Worm (Caenorhabditis elegans) whole organism, L2 larva: ENCODE data around the gene C26D10.6.
A peak's percentile ranks its signal among the peaks of the same experiment; 100 is the strongest.

Experiments
- C34F6.9 ChIP-seq: fragments of 150-350 bp; optimal IDR thresholded peaks from 2 replicates; lab custom pipeline; 2014; ENCODE audit warnings: missing biosample characterization, missing genetic modification characterization
- F13H6.1 ChIP-seq: sonication (generic microtip); optimal IDR thresholded peaks from 2 replicates; lab custom pipeline; 2016; ENCODE audit warnings: missing genetic modification characterization, missing compliant biosample characterization
- R02D3.7 ChIP-seq: fragments of 150-350 bp; optimal IDR thresholded peaks from 2 replicates; lab custom pipeline; 2014; ENCODE audit warnings: missing biosample characterization, missing genetic modification characterization
- Y55F3AM.14 ChIP-seq: fragments of 200-800 bp; sonication (Bioruptor generic); optimal IDR thresholded peaks from 2 replicates; lab custom pipeline; 2018; ENCODE audit warnings: mild to moderate bottlenecking, missing genetic modification characterization, missing compliant biosample characterization
- alr-1 ChIP-seq: fragments of 150-350 bp; optimal IDR thresholded peaks from 2 replicates; lab custom pipeline; 2014; ENCODE audit warnings: missing biosample characterization, missing genetic modification characterization
- blmp-1 ChIP-seq: sonication (generic microtip); optimal IDR thresholded peaks from 2 replicates; lab custom pipeline; 2017; ENCODE audit warnings: missing genetic modification characterization, mild to moderate bottlenecking, missing compliant biosample characterization, antibody characterized with exemption, moderate library complexity; ENCODE audit not compliant: insufficient read depth
- ceh-16 ChIP-seq: fragments of 150-350 bp; optimal IDR thresholded peaks from 2 replicates; lab custom pipeline; 2014; ENCODE audit warnings: missing biosample characterization, missing genetic modification characterization
- ceh-82 ChIP-seq: fragments of 150-350 bp; optimal IDR thresholded peaks from 2 replicates; lab custom pipeline; 2014; ENCODE audit warnings: missing biosample characterization, missing genetic modification characterization
- crh-2 ChIP-seq: sonication (generic microtip); optimal IDR thresholded peaks from 2 replicates; lab custom pipeline; 2017; ENCODE audit warnings: missing biosample characterization, missing genetic modification characterization
- elt-3 ChIP-seq: sonication (generic microtip); optimal IDR thresholded peaks from 2 replicates; lab custom pipeline; 2017; ENCODE audit warnings: missing biosample characterization, missing genetic modification characterization
- fos-1 ChIP-seq: fragments of 150-350 bp; optimal IDR thresholded peaks from 2 replicates; lab custom pipeline; 2014; ENCODE audit warnings: missing biosample characterization, missing genetic modification characterization
- gmeb-1 ChIP-seq: fragments of 150-350 bp; optimal IDR thresholded peaks from 2 replicates; lab custom pipeline; 2014; ENCODE audit warnings: missing biosample characterization, missing genetic modification characterization
- lin-39 ChIP-seq: fragments of 150-350 bp; optimal IDR thresholded peaks from 2 replicates; lab custom pipeline; 2014; ENCODE audit warnings: missing biosample characterization, missing genetic modification reagents, missing genetic modification characterization
- lsy-2 ChIP-seq, 2 experiments: fragments of 150-350 bp in 1 of 2; sonication (generic microtip) in 1 of 2; optimal IDR thresholded peaks; 2 replicates each; lab custom pipeline; 2014 to 2017; ENCODE audit warnings: missing biosample characterization in 2 of 2, missing genetic modification characterization in 2 of 2
- mab-5 ChIP-seq: fragments of 150-350 bp; optimal IDR thresholded peaks from 2 replicates; lab custom pipeline; 2014; ENCODE audit warnings: missing biosample characterization, missing genetic modification characterization
- mbf-1 ChIP-seq: sonication (generic microtip); optimal IDR thresholded peaks from 2 replicates; lab custom pipeline; 2017; ENCODE audit warnings: missing biosample characterization, missing genetic modification characterization
- mdl-1 ChIP-seq, 2 experiments: fragments of 150-350 bp in 1 of 2; sonication (generic microtip) in 1 of 2; optimal IDR thresholded peaks; 2 replicates each; lab custom pipeline; 2017; ENCODE audit warnings: missing biosample characterization in 2 of 2, missing genetic modification characterization in 2 of 2
- nhr-10 ChIP-seq: sonication (generic microtip); optimal IDR thresholded peaks from 2 replicates; lab custom pipeline; 2017; ENCODE audit warnings: missing biosample characterization, missing genetic modification characterization
- nhr-11 ChIP-seq: fragments of 150-350 bp; optimal IDR thresholded peaks from 2 replicates; lab custom pipeline; 2014; ENCODE audit warnings: missing biosample characterization, missing genetic modification characterization
- nhr-12 ChIP-seq: fragments of 150-350 bp; optimal IDR thresholded peaks from 2 replicates; lab custom pipeline; 2014; ENCODE audit warnings: missing biosample characterization, missing genetic modification characterization
- nhr-129 ChIP-seq: fragments of 150-350 bp; optimal IDR thresholded peaks from 2 replicates; lab custom pipeline; 2014; ENCODE audit warnings: missing biosample characterization, missing genetic modification characterization
- nhr-21 ChIP-seq: fragments of 150-350 bp; optimal IDR thresholded peaks from 2 replicates; lab custom pipeline; 2014; ENCODE audit warnings: missing biosample characterization, missing genetic modification characterization
- nhr-23 ChIP-seq: fragments of 150-350 bp; optimal IDR thresholded peaks from 2 replicates; lab custom pipeline; 2014; ENCODE audit warnings: missing biosample characterization, missing genetic modification reagents, missing genetic modification characterization
- nhr-25 ChIP-seq: fragments of 150-350 bp; sonication (generic microtip); optimal IDR thresholded peaks from 3 replicates; lab custom pipeline; 2014; ENCODE audit warnings: missing biosample characterization, missing genetic modification characterization
- nhr-77 ChIP-seq: fragments of 150-350 bp; optimal IDR thresholded peaks from 2 replicates; lab custom pipeline; 2014; ENCODE audit warnings: missing biosample characterization, missing genetic modification characterization
- peb-1 ChIP-seq: fragments of 150-350 bp; optimal IDR thresholded peaks from 2 replicates; lab custom pipeline; 2014; ENCODE audit warnings: missing biosample characterization, missing genetic modification characterization
- sem-4 ChIP-seq: fragments of 150-350 bp; optimal IDR thresholded peaks from 2 replicates; lab custom pipeline; 2014; ENCODE audit warnings: missing biosample characterization, missing genetic modification reagents, missing genetic modification characterization
- sma-3 ChIP-seq: sonication (generic microtip); optimal IDR thresholded peaks from 2 replicates; lab custom pipeline; 2016; ENCODE audit warnings: missing genetic modification reagents, missing genetic modification characterization, missing compliant biosample characterization
- snpc-4 ChIP-seq: fragments of 150-350 bp; optimal IDR thresholded peaks from 2 replicates; lab custom pipeline; 2014; ENCODE audit warnings: missing biosample characterization, missing genetic modification characterization
- unc-55 ChIP-seq: fragments of 150-350 bp; sonication (generic microtip); optimal IDR thresholded peaks from 3 replicates; lab custom pipeline; 2014; ENCODE audit warnings: missing biosample characterization, missing genetic modification reagents, missing genetic modification characterization
- unc-62 ChIP-seq: fragments of 150-350 bp; optimal IDR thresholded peaks from 2 replicates; lab custom pipeline; 2014; ENCODE audit warnings: missing biosample characterization, missing genetic modification reagents, missing genetic modification characterization
- zag-1 ChIP-seq: fragments of 150-350 bp; optimal IDR thresholded peaks from 2 replicates; lab custom pipeline; 2014; ENCODE audit warnings: missing biosample characterization, missing genetic modification characterization
- ztf-1 ChIP-seq: fragments of 200-800 bp; sonication (Bioruptor generic); conservative IDR thresholded peaks from 2 replicates; pipeline ENCODE4 v1.3.6; 2022; ENCODE audit warnings: missing genetic modification characterization, missing compliant biosample characterization
- ztf-4 ChIP-seq: fragments of 150-350 bp; optimal IDR thresholded peaks from 2 replicates; lab custom pipeline; 2014; ENCODE audit warnings: missing biosample characterization, missing genetic modification characterization

C26D10.6 gene

DNA sequence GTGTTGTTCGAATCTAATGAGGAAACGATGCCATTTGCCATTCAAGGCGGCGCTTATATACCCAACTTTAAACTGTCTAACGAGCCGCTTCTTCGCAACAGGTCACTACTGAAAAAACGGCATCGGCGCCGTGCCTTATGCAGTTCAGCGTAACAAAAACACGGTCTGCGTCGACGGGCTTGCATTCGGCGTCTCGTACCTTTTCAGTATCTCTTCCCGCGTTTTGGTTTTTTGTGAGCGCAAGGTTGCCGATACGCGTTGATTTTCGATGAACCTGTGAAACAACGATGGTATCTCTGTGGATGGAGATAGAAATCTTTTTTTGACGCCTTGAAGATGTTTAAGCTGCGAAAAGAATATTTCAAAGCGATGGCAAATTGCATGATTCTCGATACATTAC is 4.8 kb upstream of the C26D10.6 start, which contains the start of gene col-77:
Gene col-77 (minus strand): TSS at position 32 of the 400 bp plus-strand sequence.
- no peak for TF ChIP-seq elt-3 (tag; lab: Kevin White, UChicago)
- no peak for TF ChIP-seq sem-4 (tag; lab: Kevin White, UChicago)
- no peak for TF ChIP-seq ztf-4 (tag; lab: Kevin White, UChicago)
- TF ChIP-seq lsy-2 (tag; optimal IDR thresholded peaks at IDR 0.05; lab: Kevin White, UChicago) = no peak
- TF ChIP-seq nhr-21 (tag; lab: Kevin White, UChicago) = no peak
- no peak for TF ChIP-seq peb-1 (tag; lab: Kevin White, UChicago)
- no peak for TF ChIP-seq C34F6.9 (tag; lab: Kevin White, UChicago)
- TF ChIP-seq blmp-1 = no peak
- TF ChIP-seq mbf-1 = no peak
- no peak for TF ChIP-seq F13H6.1
- TF ChIP-seq nhr-129 (tag; lab: Kevin White, UChicago) = no peak
- no peak for TF ChIP-seq unc-62 (GFP tag; lab: Kevin White, UChicago)
- TF ChIP-seq fos-1 (tag; lab: Kevin White, UChicago) = no peak
- TF ChIP-seq, all 48 proteins: peak for 0

ce11 chrII:8358466-8358865 is 4.0 kb upstream of the C26D10.6 start:
- TF ChIP-seq mab-5 (tag; lab: Kevin White, UChicago) (no peak), zag-1 (tag; lab: Kevin White, UChicago) (no peak), unc-62 (GFP tag; lab: Kevin White, UChicago) (no peak), nhr-10 (tag; lab: Kevin White, UChicago) (no peak), nhr-21 (tag; lab: Kevin White, UChicago) (no peak), nhr-12 (tag; lab: Kevin White, UChicago) (no peak), nhr-25 (tag; lab: Kevin White, UChicago) (no peak)

- TF ChIP-seq mbf-1 (no peak), nhr-25 (tag; lab: Kevin White, UChicago) (no peak)
Observed at ce11 chrII:8353288-8353687, 1.2 kb downstream of the C26D10.6 start.

DNA sequence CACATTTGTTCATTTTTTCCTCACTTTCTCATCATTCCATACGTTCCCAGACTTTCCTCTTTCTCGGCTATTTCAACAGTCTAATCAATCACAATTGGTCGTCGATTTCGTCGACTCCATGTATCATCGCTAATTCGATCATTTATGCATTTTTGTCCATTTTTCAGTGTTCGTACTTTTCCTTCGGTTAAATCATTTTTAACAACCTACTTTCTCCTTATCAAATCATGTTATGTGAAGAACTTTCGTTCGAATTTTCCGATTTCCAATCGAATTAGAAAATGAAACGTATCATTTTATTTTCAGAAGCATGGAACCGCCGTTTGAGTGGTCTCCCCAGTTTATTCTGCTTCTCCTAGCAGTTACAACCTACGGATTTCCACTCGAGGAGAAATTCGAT is 8.1 kb downstream of the C26D10.6 start, which contains the start of gene eff-1:
Gene eff-1 (plus strand): TSS at position 301 of the 400 bp plus-strand sequence.
- no peak for TF ChIP-seq blmp-1
- no peak for TF ChIP-seq F13H6.1
- no peak for TF ChIP-seq Y55F3AM.14 (GFP tag; lab: Kevin White, UChicago)
- TF ChIP-seq ceh-82 (tag; lab: Kevin White, UChicago) = no peak
- no peak for TF ChIP-seq nhr-12 (tag; lab: Kevin White, UChicago)
- TF ChIP-seq R02D3.7 (tag; lab: Kevin White, UChicago) = no peak
- TF ChIP-seq nhr-23 = no peak
- no peak for TF ChIP-seq nhr-10 (tag; lab: Kevin White, UChicago)
- no peak for TF ChIP-seq ceh-16 (tag; lab: Kevin White, UChicago)
- TF ChIP-seq fos-1 (tag; lab: Kevin White, UChicago) = no peak
- TF ChIP-seq nhr-25 (tag; lab: Kevin White, UChicago) = no peak

ce11 chrII:8345613-8346012 is 8.9 kb downstream of the C26D10.6 start:
- TF ChIP-seq nhr-21 (tag; lab: Kevin White, UChicago) (peak; percentile 50), gmeb-1 (tag; lab: Kevin White, UChicago) (no peak)

DNA sequence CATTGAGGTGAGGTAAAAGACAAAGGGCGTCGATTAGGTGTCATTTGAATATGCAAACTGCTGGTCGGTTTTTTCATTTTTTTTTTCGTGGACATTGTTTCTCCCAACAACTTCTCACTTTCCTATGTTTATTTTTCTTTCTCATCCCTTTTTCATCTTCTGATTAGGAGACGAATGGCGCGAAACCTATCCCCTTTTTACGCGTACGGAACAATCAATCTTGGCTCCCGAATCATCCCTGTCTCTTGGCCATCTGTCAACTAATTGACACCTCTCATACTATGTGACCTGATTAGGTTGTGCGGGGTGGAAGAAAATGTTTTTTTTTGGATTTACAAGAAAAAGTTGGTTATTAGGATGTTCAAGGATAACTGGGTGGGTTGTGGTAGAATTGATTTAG is 9.7 kb downstream of the C26D10.6 start:
- no peak for TF ChIP-seq nhr-129 (tag; lab: Kevin White, UChicago)
- TF ChIP-seq peb-1 (tag; lab: Kevin White, UChicago) = no peak
- no peak for TF ChIP-seq mdl-1 (tag; optimal IDR thresholded peaks at IDR 0.05; lab: Kevin White, UChicago)
- no peak for TF ChIP-seq R02D3.7 (tag; lab: Kevin White, UChicago)
- no peak for TF ChIP-seq sma-3
- TF ChIP-seq nhr-77 (tag; lab: Kevin White, UChicago) = no peak
- no peak for TF ChIP-seq blmp-1
- TF ChIP-seq lin-39 (tag; lab: Kevin White, UChicago) = no peak
- TF ChIP-seq nhr-10 (tag; lab: Kevin White, UChicago) = no peak
- no peak for TF ChIP-seq alr-1 (tag; lab: Kevin White, UChicago)
- TF ChIP-seq crh-2 (tag; lab: Kevin White, UChicago) = no peak

DNA sequence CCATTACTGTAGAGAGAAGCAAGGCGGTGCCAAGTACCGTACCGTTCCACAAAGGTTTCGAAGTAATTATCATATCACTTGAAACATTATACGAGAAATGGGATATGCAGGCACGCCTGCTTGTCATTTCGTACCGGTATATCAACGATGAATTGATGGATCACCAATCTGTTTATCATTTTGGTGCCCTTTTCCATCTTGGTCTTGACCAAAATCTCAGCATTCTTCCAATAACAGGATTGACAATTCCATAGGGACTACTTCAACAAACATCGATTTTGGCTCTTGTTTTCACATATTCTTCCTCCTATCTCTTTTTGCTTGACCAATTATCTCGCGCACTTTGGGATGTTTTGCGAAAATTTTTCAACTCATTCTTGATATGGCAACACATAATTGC is 15.4 kb downstream of the C26D10.6 start:
- TF ChIP-seq C34F6.9 (tag; lab: Kevin White, UChicago) = no peak
- TF ChIP-seq unc-62 (GFP tag; lab: Kevin White, UChicago) = no peak
- TF ChIP-seq nhr-11 (tag; lab: Kevin White, UChicago) = no peak
- no peak for TF ChIP-seq lsy-2 (tag; optimal IDR thresholded peaks at IDR 0.05; lab: Kevin White, UChicago)
- TF ChIP-seq unc-55 = no peak
- no peak for TF ChIP-seq gmeb-1 (tag; lab: Kevin White, UChicago)
- no peak for TF ChIP-seq ztf-1 (GFP tag; lab: Robert Waterston, UW)
- TF ChIP-seq sma-3 = no peak
- TF ChIP-seq snpc-4 (tag; lab: Kevin White, UChicago) = no peak
- TF ChIP-seq, all 48 proteins: peak for 0
